In genomic region chr2L:20918733-20919132, dm6 we compare ENCODE assay signal across 1 fruit fly cellular context.
TF ChIP-seq lines count a peak whose summit lies in the region.

TSS of gene CG43739 (minus strand) at chr2L:20918931.
TSS of gene sky (minus strand) at chr2L:20918931.

TF ChIP-seq in whole organism, embryonic, 481 proteins besides CTCF, POLR2A, EP300 and RAD21 (continued from another document and continues in another):
- TF ChIP-seq cg (GFP tag; optimal IDR thresholded peaks at IDR 0.05; lab: Kevin White, UChicago) = no peak
- no peak for TF ChIP-seq CG3065 (GFP tag; optimal IDR thresholded peaks at IDR 0.05; lab: Kevin White, UChicago)
- TF ChIP-seq CG3838 (GFP tag; optimal IDR thresholded peaks at IDR 0.05; lab: Kevin White, UChicago) = no peak
- TF ChIP-seq CG6765 (GFP tag; optimal IDR thresholded peaks at IDR 0.05; lab: Kevin White, UChicago) = no peak
- TF ChIP-seq tup (GFP tag; optimal IDR thresholded peaks at IDR 0.05; lab: Kevin White, UChicago) = no peak
- TF ChIP-seq Lim3 (GFP tag; IDR thresholded peaks at IDR 0.05; lab: Robert Waterston, UW) = no peak
- TF ChIP-seq fu2 (GFP tag; optimal IDR thresholded peaks at IDR 0.05; lab: Kevin White, UChicago) = peak; percentile 37
- no peak for TF ChIP-seq CG6689 (GFP tag; IDR thresholded peaks at IDR 0.05; lab: Robert Waterston, UW)
- peak; percentile 21 for TF ChIP-seq dm (GFP tag; optimal IDR thresholded peaks at IDR 0.05; lab: Kevin White, UChicago)
- no peak for TF ChIP-seq Taf1 (GFP tag; IDR thresholded peaks at IDR 0.05; lab: Robert Waterston, UW)
- TF ChIP-seq chinmo (GFP tag; IDR thresholded peaks at IDR 0.05; lab: Robert Waterston, UW; ENCODE audit: partially characterized antibody) = no peak
- TF ChIP-seq zfh2 (GFP tag; optimal IDR thresholded peaks at IDR 0.05; lab: Kevin White, UChicago) = peak; percentile 67
- no peak for TF ChIP-seq dan (GFP tag; IDR thresholded peaks at IDR 0.05; lab: Robert Waterston, UW)
- TF ChIP-seq CG16813 (GFP tag; IDR thresholded peaks at IDR 0.05; lab: Robert Waterston, UW; ENCODE audit: partially characterized antibody) = peak; percentile 87
- TF ChIP-seq ase (GFP tag; IDR thresholded peaks at IDR 0.05; lab: Robert Waterston, UW) = no peak
- TF ChIP-seq Nf-YC (tag; optimal IDR thresholded peaks at IDR 0.05; lab: Kevin White, UChicago) = peak; percentile 20
- no peak for TF ChIP-seq CG17912 (GFP tag; optimal IDR thresholded peaks at IDR 0.05; lab: Kevin White, UChicago)
- peak; percentile 53 for TF ChIP-seq CG13624 (GFP tag; optimal IDR thresholded peaks at IDR 0.05; lab: Kevin White, UChicago)
- TF ChIP-seq insv (GFP tag; optimal IDR thresholded peaks at IDR 0.05; lab: Kevin White, UChicago) = no peak
- TF ChIP-seq CG17568 (GFP tag; optimal IDR thresholded peaks at IDR 0.05; lab: Kevin White, UChicago) = no peak
- peak; percentile 35 for TF ChIP-seq CG33213 (GFP tag; optimal IDR thresholded peaks at IDR 0.05; lab: Kevin White, UChicago)
- TF ChIP-seq CG7928 (GFP tag; optimal IDR thresholded peaks at IDR 0.05; lab: Kevin White, UChicago) = no peak
- TF ChIP-seq CG6683 (GFP tag; optimal IDR thresholded peaks at IDR 0.05; lab: Kevin White, UChicago) = no peak
- TF ChIP-seq CG2129 (GFP tag; IDR thresholded peaks at IDR 0.05; lab: Robert Waterston, UW; ENCODE audit: partially characterized antibody) = peak; percentile 67
- no peak for TF ChIP-seq CG16863 (GFP tag; optimal IDR thresholded peaks at IDR 0.05; lab: Kevin White, UChicago)
- no peak for TF ChIP-seq Fer2 (tag; optimal IDR thresholded peaks at IDR 0.05; lab: Kevin White, UChicago)
- no peak for TF ChIP-seq HHEX (GFP tag; optimal IDR thresholded peaks at IDR 0.05; lab: Kevin White, UChicago)
- peak; percentile 23 for TF ChIP-seq CG13894 (tag; optimal IDR thresholded peaks at IDR 0.05; lab: Kevin White, UChicago)
- no peak for TF ChIP-seq Atf6 (GFP tag; IDR thresholded peaks at IDR 0.05; lab: Robert Waterston, UW)
- no peak for TF ChIP-seq Dfd (GFP tag; optimal IDR thresholded peaks at IDR 0.05; lab: Kevin White, UChicago)
- peak; percentile 0 for TF ChIP-seq gem (tag; optimal IDR thresholded peaks at IDR 0.05; lab: Kevin White, UChicago)
- peak; percentile 0 for TF ChIP-seq Hsf (GFP tag; optimal IDR thresholded peaks at IDR 0.05; lab: Kevin White, UChicago)
- no peak for TF ChIP-seq Nf-YA (GFP tag; IDR thresholded peaks at IDR 0.05; lab: Robert Waterston, UW)
- no peak for TF ChIP-seq CG18476 (GFP tag; optimal IDR thresholded peaks at IDR 0.05; lab: Kevin White, UChicago)
- TF ChIP-seq p53 (GFP tag; optimal IDR thresholded peaks at IDR 0.05; lab: Kevin White, UChicago) = no peak
- TF ChIP-seq CG4404 (GFP tag; IDR thresholded peaks at IDR 0.05; lab: Robert Waterston, UW) = no peak
- peak; percentile 52 for TF ChIP-seq trem (tag; optimal IDR thresholded peaks at IDR 0.05; lab: Kevin White, UChicago)
- peak; percentile 28 for TF ChIP-seq CG9797 (GFP tag; optimal IDR thresholded peaks at IDR 0.05; lab: Kevin White, UChicago)
- no peak for TF ChIP-seq hkb (optimal IDR thresholded peaks at IDR 0.05; lab: Kevin White, UChicago)
- 0 out of 2 replicates have a peak, but pooled peaks have one; percentile 30 for TF ChIP-seq hkb (GFP tag; IDR thresholded peaks at IDR 0.05; lab: Robert Waterston, UW)
- no peak for TF ChIP-seq sr (GFP tag; IDR thresholded peaks at IDR 0.05; lab: Robert Waterston, UW)
- TF ChIP-seq gce (GFP tag; IDR thresholded peaks at IDR 0.05; lab: Robert Waterston, UW) = no peak
- TF ChIP-seq Dref (GFP tag; IDR thresholded peaks at IDR 0.05; lab: Robert Waterston, UW) = peak; percentile 94
- no peak for TF ChIP-seq usp (GFP tag; optimal IDR thresholded peaks at IDR 0.05; lab: Kevin White, UChicago)
- 0 out of 2 replicates have a peak, but pooled peaks have one; percentile 18 for TF ChIP-seq ttk (GFP tag; IDR thresholded peaks at IDR 0.05; lab: Robert Waterston, UW)
- TF ChIP-seq dati (GFP tag; IDR thresholded peaks at IDR 0.05; lab: Robert Waterston, UW) = no peak
- TF ChIP-seq CG12236 (GFP tag; optimal IDR thresholded peaks at IDR 0.05; lab: Kevin White, UChicago) = no peak
- no peak for TF ChIP-seq Lhr (GFP tag; optimal IDR thresholded peaks at IDR 0.05; lab: Kevin White, UChicago)
- no peak for TF ChIP-seq CG3281 (GFP tag; optimal IDR thresholded peaks at IDR 0.05; lab: Kevin White, UChicago)
- no peak for TF ChIP-seq jigr1 (GFP tag; IDR thresholded peaks at IDR 0.05; lab: Robert Waterston, UW)
- TF ChIP-seq CG6813 (GFP tag; optimal IDR thresholded peaks at IDR 0.05; lab: Kevin White, UChicago) = no peak
- TF ChIP-seq CG6854 (GFP tag; optimal IDR thresholded peaks at IDR 0.05; lab: Kevin White, UChicago) = no peak
- no peak for TF ChIP-seq CG1832 (GFP tag; optimal IDR thresholded peaks at IDR 0.05; lab: Kevin White, UChicago)
- TF ChIP-seq ash1 (GFP tag; optimal IDR thresholded peaks at IDR 0.05; lab: Kevin White, UChicago) = no peak
- TF ChIP-seq Pdp1 (GFP tag; optimal IDR thresholded peaks at IDR 0.05; lab: Kevin White, UChicago) = peak; percentile 1 to 26
- peak; percentile 91 for TF ChIP-seq CG6791 (GFP tag; IDR thresholded peaks at IDR 0.05; lab: Robert Waterston, UW; ENCODE audit: partially characterized antibody)
- peak; percentile 14 for TF ChIP-seq lbe (GFP tag; optimal IDR thresholded peaks at IDR 0.05; lab: Kevin White, UChicago)
- TF ChIP-seq CG6272 (GFP tag; IDR thresholded peaks at IDR 0.05; lab: Robert Waterston, UW) = peak; percentile 41; the same call in 1 of the 2 replicates
- TF ChIP-seq sens-2 (GFP tag; IDR thresholded peaks at IDR 0.05; lab: Robert Waterston, UW) = no peak
- no peak for TF ChIP-seq CG17802 (tag; optimal IDR thresholded peaks at IDR 0.05; lab: Kevin White, UChicago)
- TF ChIP-seq emc (GFP tag; optimal IDR thresholded peaks at IDR 0.05; lab: Kevin White, UChicago) = no peak
- TF ChIP-seq tgo (GFP tag; IDR thresholded peaks at IDR 0.05; lab: Robert Waterston, UW) = peak; percentile 35; the same call in 1 of the 3 replicates
- TF ChIP-seq hbn (GFP tag; IDR thresholded peaks at IDR 0.05; lab: Robert Waterston, UW; ENCODE audit: partially characterized antibody) = peak; percentile 90
- no peak for TF ChIP-seq CG34376 (GFP tag; optimal IDR thresholded peaks at IDR 0.05; lab: Kevin White, UChicago)
- peak; percentile 92 for TF ChIP-seq Bgb (GFP tag; IDR thresholded peaks at IDR 0.05; lab: Robert Waterston, UW; ENCODE audit: partially characterized antibody)
- TF ChIP-seq pan (optimal IDR thresholded peaks at IDR 0.05; lab: Kevin White, UChicago) = no peak
- no peak for TF ChIP-seq pan (GFP tag; optimal IDR thresholded peaks at IDR 0.05 in 1 of 2, IDR thresholded peaks at IDR 0.05 in 1 of 2)
- TF ChIP-seq CG7745 (tag; optimal IDR thresholded peaks at IDR 0.05; lab: Kevin White, UChicago) = no peak
- TF ChIP-seq Awh (GFP tag; IDR thresholded peaks at IDR 0.05; lab: Robert Waterston, UW) = no peak
- TF ChIP-seq Six4 (GFP tag; optimal IDR thresholded peaks at IDR 0.05; lab: Kevin White, UChicago) = no peak
- TF ChIP-seq Optix (GFP tag; IDR thresholded peaks at IDR 0.05; lab: Robert Waterston, UW) = no peak
- no peak for TF ChIP-seq sqz (GFP tag; optimal IDR thresholded peaks at IDR 0.05; lab: Kevin White, UChicago)
- TF ChIP-seq ap (GFP tag; IDR thresholded peaks at IDR 0.05; lab: Robert Waterston, UW) = no peak
- TF ChIP-seq Spps (tag; optimal IDR thresholded peaks at IDR 0.05; lab: Kevin White, UChicago) = no peak
- no peak for TF ChIP-seq gt (GFP tag; IDR thresholded peaks at IDR 0.05; lab: Robert Waterston, UW)
- TF ChIP-seq CG18599 (GFP tag; optimal IDR thresholded peaks at IDR 0.05; lab: Kevin White, UChicago) = peak; percentile 5
- no peak for TF ChIP-seq Kr (GFP tag; optimal IDR thresholded peaks at IDR 0.05; lab: Kevin White, UChicago)
- no peak for TF ChIP-seq gsb (GFP tag; IDR thresholded peaks at IDR 0.05; lab: Robert Waterston, UW)
- 0 out of 2 replicates have a peak, but pooled peaks have one; percentile 16 for TF ChIP-seq CG32772 (GFP tag; IDR thresholded peaks at IDR 0.05; lab: Robert Waterston, UW)
- TF ChIP-seq pzg (GFP tag; optimal IDR thresholded peaks at IDR 0.05; lab: Kevin White, UChicago) = peak; percentile 88
- TF ChIP-seq zf30C (GFP tag; optimal IDR thresholded peaks at IDR 0.05; lab: Kevin White, UChicago) = no peak
- TF ChIP-seq GATAe (GFP tag; conservative IDR thresholded peaks at IDR 0.05; lab: Robert Waterston, UW) = no peak
- peak; percentile 4 for TF ChIP-seq CG10979 (tag; optimal IDR thresholded peaks at IDR 0.05; lab: Kevin White, UChicago)
- TF ChIP-seq CG4820 (GFP tag; optimal IDR thresholded peaks at IDR 0.05; lab: Kevin White, UChicago) = peak; percentile 7
- no peak for TF ChIP-seq CG2875 (GFP tag; optimal IDR thresholded peaks at IDR 0.05; lab: Kevin White, UChicago)
- no peak for TF ChIP-seq Aef1 (GFP tag; IDR thresholded peaks at IDR 0.05; lab: Robert Waterston, UW)
- peak; percentile 52 for TF ChIP-seq CG5180 (GFP tag; optimal IDR thresholded peaks at IDR 0.05; lab: Kevin White, UChicago)
- TF ChIP-seq ken (GFP tag; IDR thresholded peaks at IDR 0.05; lab: Robert Waterston, UW) = no peak
- no peak for TF ChIP-seq CG6654 (GFP tag; optimal IDR thresholded peaks at IDR 0.05; lab: Kevin White, UChicago)
- no peak for TF ChIP-seq seq (GFP tag; IDR thresholded peaks at IDR 0.05; lab: Robert Waterston, UW)
- no peak for TF ChIP-seq CG10366 (GFP tag; IDR thresholded peaks at IDR 0.05; lab: Robert Waterston, UW)
- peak; percentile 31 for TF ChIP-seq CG9609 (GFP tag; optimal IDR thresholded peaks at IDR 0.05; lab: Kevin White, UChicago)
- TF ChIP-seq CG12659 (GFP tag; optimal IDR thresholded peaks at IDR 0.05; lab: Kevin White, UChicago) = peak; percentile 35
- peak; percentile 50 for TF ChIP-seq lilli (GFP tag; optimal IDR thresholded peaks at IDR 0.05; lab: Kevin White, UChicago)
- TF ChIP-seq ci (GFP tag; IDR thresholded peaks at IDR 0.05; lab: Robert Waterston, UW) = no peak; the same call in 2 of the 3 replicates
- no peak for TF ChIP-seq Ssrp (tag; optimal IDR thresholded peaks at IDR 0.05; lab: Kevin White, UChicago)
- TF ChIP-seq CG10654 (GFP tag; optimal IDR thresholded peaks at IDR 0.05; lab: Kevin White, UChicago) = peak; percentile 17
- no peak for TF ChIP-seq Hmr (GFP tag; optimal IDR thresholded peaks at IDR 0.05; lab: Kevin White, UChicago)
- no peak for TF ChIP-seq Hr39 (optimal IDR thresholded peaks at IDR 0.05; lab: Kevin White, UChicago)
- TF ChIP-seq CG17359 (tag; optimal IDR thresholded peaks at IDR 0.05; lab: Kevin White, UChicago) = no peak
- TF ChIP-seq dimm (GFP tag; IDR thresholded peaks at IDR 0.05; lab: Robert Waterston, UW) = no peak
- TF ChIP-seq en (GFP tag; optimal IDR thresholded peaks at IDR 0.05; lab: Kevin White, UChicago) = no peak
- TF ChIP-seq CG2199 (GFP tag; IDR thresholded peaks at IDR 0.05; lab: Robert Waterston, UW) = no peak
- TF ChIP-seq CG18011 (GFP tag; optimal IDR thresholded peaks at IDR 0.05; lab: Kevin White, UChicago) = no peak
- TF ChIP-seq CG11456 (GFP tag; IDR thresholded peaks at IDR 0.05; lab: Robert Waterston, UW) = peak; percentile 46; the same call in 1 of the 3 replicates
- TF ChIP-seq tio (GFP tag; optimal IDR thresholded peaks at IDR 0.05; lab: Kevin White, UChicago) = no peak
- no peak for TF ChIP-seq Sox102F (GFP tag; optimal IDR thresholded peaks at IDR 0.05; lab: Kevin White, UChicago)
- peak; percentile 48 for TF ChIP-seq vvl (GFP tag; IDR thresholded peaks at IDR 0.05; lab: Robert Waterston, UW)
- TF ChIP-seq sima (GFP tag; optimal IDR thresholded peaks at IDR 0.05; lab: Kevin White, UChicago) = no peak
- TF ChIP-seq knrl (GFP tag; IDR thresholded peaks at IDR 0.05; lab: Robert Waterston, UW; ENCODE audit: partially characterized antibody) = peak; percentile 84
- TF ChIP-seq ara (GFP tag; IDR thresholded peaks at IDR 0.05; lab: Robert Waterston, UW) = no peak
- TF ChIP-seq twi (tag; optimal IDR thresholded peaks at IDR 0.05; lab: Kevin White, UChicago) = no peak
- no peak; the same call in 2 of the 3 replicates for TF ChIP-seq CG17361 (GFP tag; IDR thresholded peaks at IDR 0.05; lab: Robert Waterston, UW)
- TF ChIP-seq CG15011 (GFP tag; optimal IDR thresholded peaks at IDR 0.05; lab: Kevin White, UChicago) = no peak
- TF ChIP-seq Mes4 (GFP tag; optimal IDR thresholded peaks at IDR 0.05; lab: Kevin White, UChicago) = no peak
- no peak for TF ChIP-seq eyg (GFP tag; optimal IDR thresholded peaks at IDR 0.05; lab: Kevin White, UChicago)
- no peak for TF ChIP-seq CG1024 (GFP tag; IDR thresholded peaks at IDR 0.05; lab: Robert Waterston, UW)
- no peak for TF ChIP-seq CG8089 (GFP tag; optimal IDR thresholded peaks at IDR 0.05; lab: Kevin White, UChicago)
- TF ChIP-seq NFAT (GFP tag; IDR thresholded peaks at IDR 0.05; lab: Robert Waterston, UW) = no peak
- no peak for TF ChIP-seq gsb-n (tag; optimal IDR thresholded peaks at IDR 0.05; lab: Kevin White, UChicago)
- no peak for TF ChIP-seq toy (GFP tag; IDR thresholded peaks at IDR 0.05; lab: Robert Waterston, UW)
- no peak for TF ChIP-seq CG13123 (GFP tag; optimal IDR thresholded peaks at IDR 0.05; lab: Kevin White, UChicago)
- TF ChIP-seq Rx (GFP tag; IDR thresholded peaks at IDR 0.05; lab: Robert Waterston, UW) = no peak
- no peak for TF ChIP-seq HLHmδ (GFP tag; optimal IDR thresholded peaks at IDR 0.05; lab: Kevin White, UChicago)
- no peak for TF ChIP-seq wor (GFP tag; IDR thresholded peaks at IDR 0.05; lab: Robert Waterston, UW)
- TF ChIP-seq gfzf (GFP tag; optimal IDR thresholded peaks at IDR 0.05; lab: Kevin White, UChicago) = peak; percentile 41
- TF ChIP-seq kay (GFP tag; optimal IDR thresholded peaks at IDR 0.05; lab: Kevin White, UChicago) = no peak
- TF ChIP-seq CG31224 (GFP tag; IDR thresholded peaks at IDR 0.05; lab: Robert Waterston, UW) = no peak
- TF ChIP-seq sens (GFP tag; lab: Kevin White, UChicago) = peak; percentile 74
- peak; percentile 85 for TF ChIP-seq Opbp (GFP tag; IDR thresholded peaks at IDR 0.05; lab: Robert Waterston, UW; ENCODE audit: partially characterized antibody)
- no peak for TF ChIP-seq B-H2 (GFP tag; optimal IDR thresholded peaks at IDR 0.05; lab: Kevin White, UChicago)
- TF ChIP-seq CG4360 (GFP tag; IDR thresholded peaks at IDR 0.05; lab: Robert Waterston, UW) = peak; percentile 11; the same call in 1 of the 2 replicates
- peak; percentile 85 for TF ChIP-seq CG7963 (GFP tag; IDR thresholded peaks at IDR 0.05; lab: Robert Waterston, UW; ENCODE audit: partially characterized antibody)
- TF ChIP-seq NC2α (GFP tag; optimal IDR thresholded peaks at IDR 0.05; lab: Kevin White, UChicago) = no peak
- TF ChIP-seq lola (GFP tag; optimal IDR thresholded peaks at IDR 0.05; lab: Kevin White, UChicago) = no peak
- no peak for TF ChIP-seq wek (GFP tag; optimal IDR thresholded peaks at IDR 0.05; lab: Kevin White, UChicago)
- TF ChIP-seq CG4730 (GFP tag; IDR thresholded peaks at IDR 0.05; lab: Robert Waterston, UW) = no peak
